Worm (Caenorhabditis elegans) whole organism, L1 larva: Measurements from ENCODE around the gene F59G1.4.

Experiments used
- C16A3.4 ChIP-seq: fragments of 150-350 bp; optimal IDR thresholded peaks from 2 replicates; lab custom pipeline; 2014; ENCODE audit warnings: missing biosample characterization, missing genetic modification characterization
- C34B4.2 ChIP-seq: sonication (generic microtip); optimal IDR thresholded peaks from 2 replicates; lab custom pipeline; 2017; ENCODE audit warnings: mild to moderate bottlenecking, missing genetic modification characterization, missing compliant biosample characterization
- Y116A8C.19 ChIP-seq: sonication (generic microtip); optimal IDR thresholded peaks from 2 replicates; lab custom pipeline; 2016; ENCODE audit warnings: missing compliant biosample characterization, missing genetic modification characterization, borderline replicate concordance
- blmp-1 ChIP-seq: fragments of 150-350 bp; optimal IDR thresholded peaks from 2 replicates; lab custom pipeline; 2014; ENCODE audit warnings: missing biosample characterization, missing genetic modification characterization
- ceh-8 ChIP-seq: fragments of 200-800 bp; sonication (Bioruptor generic); optimal IDR thresholded peaks from 2 replicates; lab custom pipeline; 2018; ENCODE audit warnings: mild to moderate bottlenecking, missing genetic modification characterization, moderate library complexity, missing compliant biosample characterization
- ceh-88 ChIP-seq: fragments of 200-800 bp; sonication (Bioruptor generic); IDR thresholded peaks from 2 replicates; pipeline ENCODE4 v1.3.6; 2022; ENCODE audit warnings: missing genetic modification characterization, missing compliant biosample characterization
- ceh-90 ChIP-seq: sonication (generic microtip); optimal IDR thresholded peaks from 2 replicates; lab custom pipeline; 2016; ENCODE audit warnings: missing genetic modification characterization, missing compliant biosample characterization
- ces-1 ChIP-seq: fragments of 150-350 bp; optimal IDR thresholded peaks from 2 replicates; lab custom pipeline; 2014; ENCODE audit warnings: missing biosample characterization, missing genetic modification reagents, missing genetic modification characterization
- dpl-1 ChIP-seq, 3 experiments: fragments of 150-350 bp in 2 of 3; sonication (generic microtip) in 1 of 3; optimal IDR thresholded peaks; 2 replicates each; lab custom pipeline; 2014 to 2017; ENCODE audit warnings: missing biosample characterization in 3 of 3, missing genetic modification characterization in 3 of 3, missing genetic modification reagents in 3 of 3
- dsc-1 ChIP-seq: sonication (generic microtip); optimal IDR thresholded peaks from 2 replicates; lab custom pipeline; 2016; ENCODE audit warnings: mild to moderate bottlenecking, missing genetic modification characterization, missing compliant biosample characterization
- efl-1 ChIP-seq, 4 experiments: fragments of 150-350 bp; optimal IDR thresholded peaks in 3 of 4; peaks in 1 of 4; 1 replicate in 1 of 4; 2 replicates in 3 of 4; lab custom pipeline; 2014; ENCODE audit warnings: missing biosample characterization in 2 of 4, missing genetic modification characterization in 2 of 4, missing genetic modification reagents in 2 of 4
- elt-2 ChIP-seq: sonication (generic microtip); optimal IDR thresholded peaks from 2 replicates; lab custom pipeline; 2016; ENCODE audit warnings: missing genetic modification characterization, mild to moderate bottlenecking, inconsistent platforms, missing compliant biosample characterization, missing genetic modification reagents
- ets-5 ChIP-seq: fragments of 200-800 bp; sonication (Bioruptor generic); IDR thresholded peaks from 2 replicates; pipeline ENCODE4 v1.3.6; 2022; ENCODE audit warnings: missing genetic modification characterization, missing compliant biosample characterization
- fkh-10 ChIP-seq: sonication (generic microtip); optimal IDR thresholded peaks from 2 replicates; lab custom pipeline; 2017; ENCODE audit warnings: missing biosample characterization, missing genetic modification reagents, missing genetic modification characterization
- hlh-17 ChIP-seq: fragments of 200-800 bp; sonication (Bioruptor generic); optimal IDR thresholded peaks from 2 replicates; lab custom pipeline; 2018; ENCODE audit warnings: missing genetic modification characterization, mild to moderate bottlenecking, missing compliant biosample characterization, moderate library complexity, borderline replicate concordance
- hlh-4 ChIP-seq: sonication (generic microtip); optimal IDR thresholded peaks from 2 replicates; lab custom pipeline; 2016; ENCODE audit warnings: mild to moderate bottlenecking, missing genetic modification characterization, missing compliant biosample characterization
- irx-1 ChIP-seq: sonication (generic microtip); optimal IDR thresholded peaks from 2 replicates; lab custom pipeline; 2016; ENCODE audit warnings: missing genetic modification characterization, missing compliant biosample characterization
- isw-1 ChIP-seq: fragments of 200-800 bp; sonication (Bioruptor generic); IDR thresholded peaks from 2 replicates; pipeline ENCODE4 v1.3.6; 2022; ENCODE audit warnings: missing genetic modification characterization, missing compliant biosample characterization
- lin-13 ChIP-seq: fragments of 150-350 bp; optimal IDR thresholded peaks from 2 replicates; lab custom pipeline; 2014; ENCODE audit warnings: missing biosample characterization, missing genetic modification reagents, missing genetic modification characterization
- lin-14 ChIP-seq: fragments of 200-800 bp; sonication (Bioruptor generic); optimal IDR thresholded peaks from 2 replicates; lab custom pipeline; 2018; ENCODE audit warnings: mild to moderate bottlenecking, missing genetic modification characterization, moderate library complexity, missing compliant biosample characterization
- lin-35 ChIP-seq, 2 experiments: fragments of 150-350 bp; optimal IDR thresholded peaks; 2 replicates each; lab custom pipeline; 2014; ENCODE audit warnings: missing biosample characterization in 2 of 2, missing genetic modification characterization in 2 of 2, missing genetic modification reagents in 2 of 2
- lin-39 ChIP-seq: fragments of 150-350 bp; optimal IDR thresholded peaks from 2 replicates; lab custom pipeline; 2014; ENCODE audit warnings: missing biosample characterization, missing genetic modification reagents, missing genetic modification characterization
- lsy-2 ChIP-seq, 2 experiments: fragments of 150-350 bp; optimal IDR thresholded peaks; 2 replicates each; lab custom pipeline; 2014; ENCODE audit warnings: missing biosample characterization in 2 of 2, missing genetic modification characterization in 2 of 2
- mdl-1 ChIP-seq, 2 experiments: fragments of 150-350 bp; optimal IDR thresholded peaks; 2 replicates each; lab custom pipeline; 2014 to 2017; ENCODE audit warnings: missing biosample characterization in 2 of 2, missing genetic modification characterization in 2 of 2, inconsistent platforms in 1 of 2
- mef-2 ChIP-seq: fragments of 150-350 bp; optimal IDR thresholded peaks from 2 replicates; lab custom pipeline; 2014; ENCODE audit warnings: missing biosample characterization, missing genetic modification characterization
- mep-1 ChIP-seq: fragments of 150-350 bp; optimal IDR thresholded peaks from 2 replicates; lab custom pipeline; 2014; ENCODE audit warnings: missing biosample characterization, missing genetic modification characterization
- nhr-11 ChIP-seq: fragments of 150-350 bp; optimal IDR thresholded peaks from 2 replicates; lab custom pipeline; 2014; ENCODE audit warnings: missing biosample characterization, missing genetic modification characterization
- nhr-12 ChIP-seq: sonication (generic microtip); optimal IDR thresholded peaks from 2 replicates; lab custom pipeline; 2017; ENCODE audit warnings: missing biosample characterization, missing genetic modification characterization
- nhr-19 ChIP-seq: fragments of 200-800 bp; sonication (Bioruptor generic); conservative IDR thresholded peaks from 2 replicates; pipeline ENCODE4 v1.3.6; 2022; ENCODE audit warnings: missing genetic modification characterization, missing compliant biosample characterization
- nhr-20 ChIP-seq: sonication (generic microtip); optimal IDR thresholded peaks from 2 replicates; lab custom pipeline; 2016; ENCODE audit warnings: mild to moderate bottlenecking, missing genetic modification characterization, missing compliant biosample characterization
- nhr-237 ChIP-seq: fragments of 150-350 bp; optimal IDR thresholded peaks from 2 replicates; lab custom pipeline; 2014; ENCODE audit warnings: missing biosample characterization, missing genetic modification characterization
- nhr-47 ChIP-seq: sonication (generic microtip); optimal IDR thresholded peaks from 2 replicates; lab custom pipeline; 2016; ENCODE audit warnings: mild to moderate bottlenecking, missing genetic modification characterization, moderate library complexity, missing compliant biosample characterization
- nhr-71 ChIP-seq: sonication (generic microtip); optimal IDR thresholded peaks from 2 replicates; lab custom pipeline; 2016; ENCODE audit warnings: mild to moderate bottlenecking, missing genetic modification characterization, moderate library complexity, missing compliant biosample characterization
- nhr-84 ChIP-seq: sonication (generic microtip); optimal IDR thresholded peaks from 2 replicates; lab custom pipeline; 2017; ENCODE audit warnings: missing biosample characterization, missing genetic modification characterization
- nhr-85 ChIP-seq: sonication (generic microtip); peaks from one replicate; lab custom pipeline; 2016; ENCODE audit warnings: missing genetic modification characterization, inconsistent platforms, missing compliant biosample characterization
- nhr-90 ChIP-seq: sonication (generic microtip); optimal IDR thresholded peaks from 2 replicates; lab custom pipeline; 2016; ENCODE audit warnings: mild to moderate bottlenecking, missing genetic modification characterization, missing compliant biosample characterization; ENCODE audit not compliant: poor library complexity
- pag-3 ChIP-seq: sonication (generic microtip); optimal IDR thresholded peaks from 2 replicates; lab custom pipeline; 2017; ENCODE audit warnings: missing genetic modification characterization, mild to moderate bottlenecking, missing compliant biosample characterization, antibody characterized with exemption, borderline replicate concordance; ENCODE audit not compliant: insufficient read depth
- pax-3 ChIP-seq: fragments of 200-800 bp; sonication (Bioruptor generic); optimal IDR thresholded peaks from 2 replicates; lab custom pipeline; 2018; ENCODE audit warnings: mild to moderate bottlenecking, missing genetic modification characterization, moderate library complexity, missing compliant biosample characterization
- skn-1 ChIP-seq: fragments of 150-350 bp; optimal IDR thresholded peaks from 2 replicates; lab custom pipeline; 2014; ENCODE audit warnings: missing biosample characterization, missing genetic modification characterization
- snpc-4 ChIP-seq: fragments of 150-350 bp; optimal IDR thresholded peaks from 2 replicates; lab custom pipeline; 2014; ENCODE audit warnings: missing biosample characterization, missing genetic modification characterization
- snu-23 ChIP-seq: sonication (generic microtip); optimal IDR thresholded peaks from 2 replicates; lab custom pipeline; 2016; ENCODE audit warnings: missing genetic modification characterization, missing compliant biosample characterization
- sox-4 ChIP-seq: sonication (generic microtip); optimal IDR thresholded peaks from 2 replicates; lab custom pipeline; 2016; ENCODE audit warnings: missing genetic modification characterization, missing compliant biosample characterization
- sptf-1 ChIP-seq: fragments of 150-350 bp; optimal IDR thresholded peaks from 2 replicates; lab custom pipeline; 2014; ENCODE audit warnings: missing biosample characterization, missing genetic modification characterization
- sup-37 ChIP-seq: fragments of 200-800 bp; sonication (Bioruptor generic); optimal IDR thresholded peaks from 2 replicates; lab custom pipeline; 2018; ENCODE audit warnings: mild to moderate bottlenecking, missing genetic modification characterization, missing compliant biosample characterization
- tlp-1 ChIP-seq: fragments of 150-350 bp; optimal IDR thresholded peaks from 2 replicates; lab custom pipeline; 2014; ENCODE audit warnings: missing biosample characterization, missing genetic modification characterization
- unc-86 ChIP-seq: sonication (generic microtip); optimal IDR thresholded peaks from 2 replicates; lab custom pipeline; 2016; ENCODE audit warnings: missing genetic modification characterization, missing compliant biosample characterization
- vab-15 ChIP-seq: sonication (generic microtip); optimal IDR thresholded peaks from 2 replicates; lab custom pipeline; 2017; ENCODE audit warnings: missing genotype, mild to moderate bottlenecking, missing genetic modification characterization, missing compliant biosample characterization
- xbp-1 ChIP-seq: sonication (generic microtip); optimal IDR thresholded peaks from 2 replicates; lab custom pipeline; 2016; ENCODE audit warnings: missing genetic modification characterization, missing compliant biosample characterization
- zag-1 ChIP-seq: fragments of 150-350 bp; optimal IDR thresholded peaks from 2 replicates; lab custom pipeline; 2014; ENCODE audit warnings: missing biosample characterization, missing genetic modification characterization
- ztf-11 ChIP-seq, 2 experiments: sonication (generic microtip); optimal IDR thresholded peaks; 2 replicates each; lab custom pipeline; 2016 to 2017; ENCODE audit warnings: missing genetic modification characterization in 2 of 2, missing biosample characterization in 1 of 2, missing compliant biosample characterization in 1 of 2
- ztf-4 ChIP-seq: fragments of 150-350 bp; optimal IDR thresholded peaks from 2 replicates; lab custom pipeline; 2014; ENCODE audit warnings: missing biosample characterization, missing genetic modification characterization

F59G1.4 gene

DNA sequence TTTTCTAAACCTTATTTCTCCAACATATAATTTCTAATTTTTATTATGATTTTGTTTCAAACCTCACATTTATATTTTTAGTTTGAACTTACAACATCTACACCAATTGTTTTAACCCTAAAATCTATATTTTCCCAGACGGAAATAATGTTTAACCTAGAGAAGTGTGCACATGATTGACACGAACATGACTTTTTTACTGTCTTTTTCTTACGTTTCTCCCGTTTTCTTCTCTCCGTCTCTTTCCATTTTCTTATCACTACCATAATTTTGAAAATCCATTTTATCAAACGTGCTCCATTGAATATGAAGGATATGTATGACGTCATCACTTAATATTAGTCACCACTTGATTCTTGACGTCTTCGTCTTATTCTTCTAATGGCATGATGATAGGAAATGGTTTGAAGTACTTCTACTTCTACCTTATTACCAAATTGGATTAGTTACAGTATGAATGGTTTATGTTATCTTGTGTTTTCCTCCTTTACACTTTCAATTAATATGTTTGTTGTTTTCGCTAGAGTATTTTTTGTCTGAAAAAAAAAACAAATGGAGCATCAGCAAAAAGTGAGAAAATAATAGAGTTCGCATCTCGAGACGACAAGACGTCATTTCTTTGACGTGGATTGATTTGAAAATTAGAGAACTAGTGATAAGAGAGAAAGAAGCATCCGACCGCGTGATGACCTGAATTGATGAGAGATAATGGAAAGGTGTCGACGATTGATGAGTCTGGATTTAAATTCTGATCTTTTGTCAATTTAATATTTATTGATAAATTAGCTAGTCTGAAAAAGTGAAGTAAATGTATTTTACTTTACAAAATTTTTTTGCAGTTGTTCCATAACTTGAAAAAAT lies 36.2 kb downstream of the F59G1.4 start:
- TF ChIP-seq nhr-90 (tag; lab: Kevin White, UChicago) (peak; percentile 14), zag-1 (tag; lab: Kevin White, UChicago) (no peak), snu-23 (GFP tag; lab: Kevin White, UChicago) (peak; percentile 47), lsy-2 (tag; optimal IDR thresholded peaks at IDR 0.05; lab: Kevin White, UChicago) (peak; percentile 37 to 65), lin-14 (GFP tag; lab: Kevin White, UChicago) (peak; percentile 81), blmp-1 (tag; lab: Kevin White, UChicago) (peak; percentile 85), pag-3 (tag; lab: Kevin White, UChicago) (no peak), fkh-10 (GFP tag; lab: Kevin White, UChicago) (no peak), C34B4.2 (tag; lab: Kevin White, UChicago) (no peak), ets-5 (GFP tag; lab: Robert Waterston, UW) (no peak), nhr-47 (tag; lab: Kevin White, UChicago) (peak; percentile 29), Y116A8C.19 (tag; lab: Kevin White, UChicago) (no peak), sptf-1 (tag; lab: Kevin White, UChicago) (no peak), C16A3.4 (tag; lab: Kevin White, UChicago) (peak; percentile 35), pax-3 (tag; lab: Kevin White, UChicago) (no peak), unc-86 (no peak), snpc-4 (tag; lab: Kevin White, UChicago) (no peak), nhr-19 (GFP tag; lab: Robert Waterston, UW) (peak; percentile 65), nhr-84 (tag; lab: Kevin White, UChicago) (no peak), mef-2 (tag; lab: Kevin White, UChicago) (no peak), skn-1 (tag; lab: Kevin White, UChicago) (no peak), mep-1 (peak; percentile 9), nhr-237 (tag; lab: Kevin White, UChicago) (no peak), nhr-20 (tag; lab: Kevin White, UChicago) (peak; percentile 67), vab-15 (tag; lab: Kevin White, UChicago) (no peak), sox-4 (tag; lab: Kevin White, UChicago) (no peak), efl-1 (optimal IDR thresholded peaks at IDR 0.05; lab: Kevin White, UChicago) (no peak), efl-1 (GFP tag; optimal IDR thresholded peaks at IDR 0.05 in 1 of 2; lab: Kevin White, UChicago) (peak in 1 of 2 experiments; percentile 82), nhr-11 (tag; lab: Kevin White, UChicago) (no peak), ces-1 (GFP tag; lab: Kevin White, UChicago) (no peak), mdl-1 (tag; optimal IDR thresholded peaks at IDR 0.05; lab: Kevin White, UChicago) (peak in 1 of 2 experiments; percentile 34), hlh-17 (GFP tag; lab: Kevin White, UChicago) (no peak), ztf-4 (tag; lab: Kevin White, UChicago) (peak; percentile 49), irx-1 (tag; lab: Kevin White, UChicago) (no peak), elt-2 (peak; percentile 60), nhr-71 (tag; lab: Kevin White, UChicago) (peak; percentile 84), nhr-12 (tag; lab: Kevin White, UChicago) (no peak), ceh-8 (GFP tag; lab: Kevin White, UChicago) (no peak), sup-37 (no peak), xbp-1 (tag; lab: Kevin White, UChicago) (no peak), hlh-4 (tag; lab: Kevin White, UChicago) (no peak), dsc-1 (tag; lab: Kevin White, UChicago) (no peak), ztf-11 (tag; optimal IDR thresholded peaks at IDR 0.05; lab: Kevin White, UChicago) (no peak), tlp-1 (no peak), lin-13 (GFP tag; lab: Kevin White, UChicago) (no peak), ceh-90 (tag; lab: Kevin White, UChicago) (no peak), lin-35 (GFP tag; optimal IDR thresholded peaks at IDR 0.05; lab: Kevin White, UChicago) (peak in 1 of 2 experiments; percentile 16), lin-39 (tag; lab: Kevin White, UChicago) (peak; percentile 77), isw-1 (GFP tag; lab: Robert Waterston, UW) (no peak), dpl-1 (GFP tag; optimal IDR thresholded peaks at IDR 0.05; lab: Kevin White, UChicago) (no peak), ceh-88 (GFP tag; lab: Robert Waterston, UW) (no peak), nhr-85 (tag; lab: Kevin White, UChicago) (peak; percentile 74)
